Fruit fly (Drosophila melanogaster): ENCODE data around the gene CG13876.

DNA sequence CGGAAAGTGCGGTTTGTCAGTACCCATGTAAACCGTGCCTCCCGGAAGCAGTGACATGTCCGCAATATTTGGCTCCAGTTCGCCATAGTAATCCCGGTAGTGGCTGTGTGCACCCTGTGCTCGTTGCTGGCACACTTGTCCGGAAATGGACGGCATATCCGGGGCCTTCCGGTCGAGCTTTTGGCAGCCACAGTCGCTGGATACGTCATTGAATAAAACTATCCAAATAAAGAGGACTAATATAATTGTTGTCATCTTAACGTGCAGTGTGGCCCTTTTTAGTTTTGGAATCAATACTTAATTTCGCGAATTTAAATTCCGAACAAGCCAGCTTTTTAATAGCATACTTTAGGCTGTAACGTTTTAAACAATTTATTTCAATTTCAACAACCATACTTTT, 30.0 kb upstream of the CG13876 start, which contains the start of gene CG7049:
- TF ChIP-seq fd59A (GFP tag; optimal IDR thresholded peaks at IDR 0.05) = no peak
- no peak for TF ChIP-seq Met (GFP tag; optimal IDR thresholded peaks at IDR 0.05)
- TF ChIP-seq achi (GFP tag; optimal IDR thresholded peaks at IDR 0.05) = no peak
- no peak for TF ChIP-seq acj6 (GFP tag; optimal IDR thresholded peaks at IDR 0.05)
- no peak for TF ChIP-seq pdm3 (GFP tag; optimal IDR thresholded peaks at IDR 0.05)
- TF ChIP-seq Blimp-1 (GFP tag; optimal IDR thresholded peaks at IDR 0.05) = no peak
- TF ChIP-seq CG8319 (GFP tag; optimal IDR thresholded peaks at IDR 0.05) = no peak

All from whole organism, prepupa.